Worm (Caenorhabditis elegans): ENCODE data around the gene F40C5.2.

DNA sequence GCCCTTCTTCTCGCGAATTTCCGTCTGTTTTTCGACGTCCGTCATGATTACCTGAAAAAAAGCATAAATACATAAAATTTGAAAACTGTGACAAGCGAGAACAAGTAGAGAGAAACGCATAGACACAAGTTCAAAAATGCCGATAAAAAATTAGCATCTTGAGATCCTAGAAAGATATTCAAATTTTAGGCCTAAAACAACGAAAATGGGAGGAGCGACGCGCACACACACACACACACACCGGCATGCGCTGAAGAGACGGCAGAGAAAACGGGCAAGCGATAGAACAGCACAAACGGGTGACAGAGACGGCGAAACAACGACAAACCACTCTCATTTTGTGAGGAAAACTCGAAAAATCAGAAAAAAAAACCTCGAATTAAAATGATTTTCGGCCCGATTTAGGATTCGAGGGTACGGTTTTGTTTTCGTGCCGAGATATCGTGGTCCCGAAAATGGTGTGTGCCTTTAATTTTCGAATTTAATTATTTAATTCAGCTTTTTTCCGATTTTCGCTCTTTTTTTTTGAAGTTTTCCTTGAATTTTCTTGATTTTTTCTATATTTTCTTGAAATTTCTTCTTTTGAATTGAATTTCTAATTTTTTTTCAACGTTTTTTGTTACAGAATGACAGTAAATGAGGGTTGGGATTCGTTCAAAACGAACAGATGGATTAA lies 15.4 kb downstream of the F40C5.2 start, which contains the start of the genes rpl-11.1 and T22F3.2:
- TF ChIP-seq ref-1 (GFP tag; conservative IDR thresholded peaks at IDR 0.05) = no peak
- no peak for TF ChIP-seq med-1 (GFP tag; optimal IDR thresholded peaks at IDR 0.05; ENCODE audit: insufficient read depth)
- no peak for TF ChIP-seq T22C8.4 (GFP tag; IDR thresholded peaks at IDR 0.05)
- no peak for TF ChIP-seq cog-1 (tag; optimal IDR thresholded peaks at IDR 0.05)
